Fruit fly (Drosophila melanogaster): Measurements from ENCODE around the gene CG14260.

Gene CG14260

dm6 chr3R:27253136-27253920 is 11.9 kb upstream of the CG14260 start, which contains the start of gene pll (continued):
- peak; percentile 64 for TF ChIP-seq crc (GFP tag; optimal IDR thresholded peaks at IDR 0.05)
- TF ChIP-seq CG17802 (tag; optimal IDR thresholded peaks at IDR 0.05), result peak; percentile 40
- TF ChIP-seq sqz (GFP tag; optimal IDR thresholded peaks at IDR 0.05), result no peak
- peak in 1 of 2 experiments; percentile 36 for TF ChIP-seq crp (GFP tag; optimal IDR thresholded peaks at IDR 0.05)
- peak; percentile 40 for TF ChIP-seq CrebB (tag; optimal IDR thresholded peaks at IDR 0.05)
- TF ChIP-seq CG9215 (GFP tag; IDR thresholded peaks at IDR 0.05), result peak; percentile 85
- TF ChIP-seq odd (GFP tag; optimal IDR thresholded peaks at IDR 0.05), result no peak
- TF ChIP-seq tx (GFP tag; optimal IDR thresholded peaks at IDR 0.05), result peak; percentile 65
- TF ChIP-seq Rfx (GFP tag; IDR thresholded peaks at IDR 0.05), result peak; percentile 93
- peak; percentile 88 for TF ChIP-seq CG18599 (GFP tag; optimal IDR thresholded peaks at IDR 0.05)
- TF ChIP-seq CG8478 (optimal IDR thresholded peaks at IDR 0.05), result no peak
- peak; percentile 85 for TF ChIP-seq stc (GFP tag; IDR thresholded peaks at IDR 0.05)
- TF ChIP-seq CG1792 (GFP tag; optimal IDR thresholded peaks at IDR 0.05), result peak; percentile 26
- peak; percentile 90 for TF ChIP-seq Drgx (GFP tag; IDR thresholded peaks at IDR 0.05)
- TF ChIP-seq tna (GFP tag; IDR thresholded peaks at IDR 0.05; ENCODE audit: partially characterized antibody), result no peak
- peak; percentile 90 for TF ChIP-seq CG11247 (GFP tag; IDR thresholded peaks at IDR 0.05)
- TF ChIP-seq Dip2 (GFP tag; IDR thresholded peaks at IDR 0.05), result no peak
- TF ChIP-seq CG7928 (GFP tag; optimal IDR thresholded peaks at IDR 0.05), result peak; percentile 35
- TF ChIP-seq CG17186 (GFP tag; optimal IDR thresholded peaks at IDR 0.05), result peak; percentile 45
- TF ChIP-seq HLH4C (GFP tag; IDR thresholded peaks at IDR 0.05; ENCODE audit: partially characterized antibody), result peak; percentile 51; the same call in 1 of the 3 replicates
- no peak for TF ChIP-seq CG10431 (GFP tag; optimal IDR thresholded peaks at IDR 0.05)
- TF ChIP-seq ro (GFP tag; IDR thresholded peaks at IDR 0.05), result peak; percentile 59; the same call in 1 of the 2 replicates
- peak; percentile 86 for TF ChIP-seq CG17359 (tag; optimal IDR thresholded peaks at IDR 0.05)
- no peak; the same call in none of the 3 replicates for TF ChIP-seq CG17361 (GFP tag; IDR thresholded peaks at IDR 0.05)
- TF ChIP-seq CG12769 (tag; optimal IDR thresholded peaks at IDR 0.05), result no peak
- peak; percentile 75 for TF ChIP-seq wor (GFP tag; IDR thresholded peaks at IDR 0.05)
- peak; percentile 43 for TF ChIP-seq Myb (GFP tag; optimal IDR thresholded peaks at IDR 0.05)
- TF ChIP-seq CG4328 (GFP tag; optimal IDR thresholded peaks at IDR 0.05), result peak; percentile 6
- TF ChIP-seq Fer3 (tag; optimal IDR thresholded peaks at IDR 0.05), result peak; percentile 87
- TF ChIP-seq Mad (GFP tag; optimal IDR thresholded peaks at IDR 0.05), result peak; percentile 68
- TF ChIP-seq hkb (optimal IDR thresholded peaks at IDR 0.05), result peak; percentile 82
- peak; percentile 89 for TF ChIP-seq hkb (GFP tag; IDR thresholded peaks at IDR 0.05)
- no peak for TF ChIP-seq CG30020 (tag; optimal IDR thresholded peaks at IDR 0.05)
- 0 out of 2 replicates have a peak, but pooled peaks have one; percentile 32 for TF ChIP-seq Gsc (GFP tag; IDR thresholded peaks at IDR 0.05)
- peak; percentile 88 for TF ChIP-seq Hmr (GFP tag; optimal IDR thresholded peaks at IDR 0.05)
- TF ChIP-seq CG6813 (GFP tag; optimal IDR thresholded peaks at IDR 0.05), result peak; percentile 39
- TF ChIP-seq CG8089 (GFP tag; optimal IDR thresholded peaks at IDR 0.05), result peak; percentile 38
- TF ChIP-seq B-H2 (GFP tag; optimal IDR thresholded peaks at IDR 0.05), result no peak
- TF ChIP-seq mirr (GFP tag; optimal IDR thresholded peaks at IDR 0.05), result peak; percentile 24
- TF ChIP-seq NfI (GFP tag; optimal IDR thresholded peaks at IDR 0.05), result peak; percentile 83
- TF ChIP-seq Jarid2 (GFP tag; optimal IDR thresholded peaks at IDR 0.05), result peak; percentile 28
- TF ChIP-seq Hr78 (GFP tag; optimal IDR thresholded peaks at IDR 0.05), result no peak
- peak; percentile 77 for TF ChIP-seq Nf-YA (GFP tag; IDR thresholded peaks at IDR 0.05)
- TF ChIP-seq CG13424 (tag; optimal IDR thresholded peaks at IDR 0.05), result peak; percentile 84
- TF ChIP-seq CG34224 (GFP tag; IDR thresholded peaks at IDR 0.05; ENCODE audit: partially characterized antibody), result no peak
- peak; percentile 69 for TF ChIP-seq Tbp (GFP tag; optimal IDR thresholded peaks at IDR 0.05)
- TF ChIP-seq Kr (GFP tag; optimal IDR thresholded peaks at IDR 0.05), result no peak
- peak; percentile 87 for TF ChIP-seq dysf (GFP tag; IDR thresholded peaks at IDR 0.05)
- TF ChIP-seq usp (GFP tag; optimal IDR thresholded peaks at IDR 0.05), result no peak
